Fruit fly (Drosophila melanogaster) whole organism, embryonic: ENCODE results near the gene CG42827.

Experiments used
- Blimp-1 ChIP-seq: fragments of 200-800 bp; sonication (Bioruptor generic); optimal IDR thresholded peaks from 3 replicates; lab custom pipeline; 2018; ENCODE audit warnings: missing biosample characterization, missing genetic modification characterization, mild to moderate bottlenecking, moderate library complexity, missing genetic modification reagents
- CG10321 ChIP-seq: fragments of 200-800 bp; sonication (Bioruptor generic); IDR thresholded peaks from 2 replicates; pipeline ENCODE4 v1.3.6; 2022; ENCODE audit warnings: missing biosample characterization, missing genetic modification characterization
- CG10565 ChIP-seq: fragments of 200-800 bp; sonication (Bioruptor generic); optimal IDR thresholded peaks from 3 replicates; lab custom pipeline; 2016; ENCODE audit warnings: missing biosample characterization, mild to moderate bottlenecking, missing genetic modification characterization
- CG10959 ChIP-seq: fragments of 200-800 bp; sonication (Bioruptor generic); IDR thresholded peaks from 2 replicates; pipeline ENCODE4 v1.3.6; 2022; ENCODE audit warnings: missing biosample characterization, missing genetic modification characterization
- CG13894 ChIP-seq: fragments of 200-800 bp; sonication (Bioruptor generic); optimal IDR thresholded peaks from 3 replicates; lab custom pipeline; 2018; ENCODE audit warnings: missing biosample characterization, mild to moderate bottlenecking, missing genetic modification characterization, moderate library complexity
- CG15479 ChIP-seq: fragments of 200-800 bp; sonication (Bioruptor generic); optimal IDR thresholded peaks from 3 replicates; lab custom pipeline; 2019; ENCODE audit warnings: missing biosample characterization, mild to moderate bottlenecking, missing genetic modification characterization, moderate library complexity
- CG16815 ChIP-seq: fragments of 200-800 bp; sonication (Bioruptor generic); optimal IDR thresholded peaks from 3 replicates; lab custom pipeline; 2017; ENCODE audit warnings: missing biosample characterization, mild to moderate bottlenecking, missing genetic modification characterization
- CG16863 ChIP-seq: fragments of 200-800 bp; sonication (Bioruptor generic); optimal IDR thresholded peaks from 3 replicates; lab custom pipeline; 2016; ENCODE audit warnings: missing biosample characterization, missing genetic modification characterization
- CG18011 ChIP-seq: fragments of 200-800 bp; sonication (Bioruptor generic); optimal IDR thresholded peaks from 2 replicates; lab custom pipeline; 2017; ENCODE audit warnings: missing biosample characterization, missing genetic modification characterization, mild to moderate bottlenecking, moderate library complexity, missing genotype
- CG18476 ChIP-seq: fragments of 200-800 bp; sonication (Bioruptor generic); optimal IDR thresholded peaks from 2 replicates; lab custom pipeline; 2016; ENCODE audit warnings: missing biosample characterization, mild to moderate bottlenecking, missing genetic modification characterization
- CG2129 ChIP-seq: fragments of 200-800 bp; sonication (Bioruptor generic); IDR thresholded peaks from 2 replicates; pipeline ENCODE4 v1.3.6; 2022; ENCODE audit warnings: missing biosample characterization, missing genetic modification characterization; ENCODE audit not compliant: partially characterized antibody
- CG3065 ChIP-seq: fragments of 200-800 bp; sonication (Bioruptor generic); optimal IDR thresholded peaks from 2 replicates; lab custom pipeline; 2016; ENCODE audit warnings: missing biosample characterization, missing genetic modification characterization
- CG3726 ChIP-seq: fragments of 200-800 bp; sonication (Bioruptor generic); IDR thresholded peaks from 3 replicates; pipeline ENCODE4, ENCODE4 v1.3.6; 2022; ENCODE audit warnings: missing biosample characterization, missing genetic modification characterization
- CG43689 ChIP-seq: fragments of 200-800 bp; sonication (Bioruptor generic); IDR thresholded peaks from 2 replicates; pipeline ENCODE4 v1.3.6; 2022; ENCODE audit warnings: missing biosample characterization, missing genetic modification characterization
- CG6854 ChIP-seq: fragments of 200-800 bp; sonication (Bioruptor generic); optimal IDR thresholded peaks from 3 replicates; lab custom pipeline; 2017; ENCODE audit warnings: missing biosample characterization, mild to moderate bottlenecking, missing genetic modification characterization
- CG7786 ChIP-seq: fragments of 200-800 bp; sonication (Bioruptor generic); optimal IDR thresholded peaks from 2 replicates; lab custom pipeline; 2016; ENCODE audit warnings: missing biosample characterization, missing genetic modification characterization
- CG8359 ChIP-seq: fragments of 200-800 bp; sonication (Bioruptor generic); optimal IDR thresholded peaks from 2 replicates; lab custom pipeline; 2017; ENCODE audit warnings: missing biosample characterization, mild to moderate bottlenecking, missing genetic modification characterization, borderline replicate concordance
- CG9797 ChIP-seq: fragments of 200-800 bp; sonication (Bioruptor generic); optimal IDR thresholded peaks from 3 replicates; lab custom pipeline; 2018; ENCODE audit warnings: missing biosample characterization, mild to moderate bottlenecking, missing genetic modification characterization
- E2f1 ChIP-seq: fragments of 200-800 bp; sonication (Bioruptor generic); IDR thresholded peaks from 2 replicates; pipeline ENCODE4 v1.3.6; 2022; ENCODE audit warnings: missing biosample characterization, missing genetic modification characterization
- E2f2 ChIP-seq: fragments of 200-800 bp; sonication (Bioruptor generic); IDR thresholded peaks from 2 replicates; pipeline ENCODE4 v1.3.6; 2022; ENCODE audit warnings: missing biosample characterization, missing genetic modification characterization
- Ets97D ChIP-seq: fragments of 200-800 bp; sonication (Bioruptor generic); optimal IDR thresholded peaks from 3 replicates; lab custom pipeline; 2016; ENCODE audit warnings: missing biosample characterization, missing genetic modification characterization
- HmgZ ChIP-seq: fragments of 200-800 bp; sonication (Bioruptor generic); optimal IDR thresholded peaks from 2 replicates; lab custom pipeline; 2018; ENCODE audit warnings: missing biosample characterization, mild to moderate bottlenecking, missing genetic modification characterization
- Hr3 ChIP-seq: fragments of 200-800 bp; sonication (Bioruptor generic); optimal IDR thresholded peaks from 3 replicates; lab custom pipeline; 2016; ENCODE audit warnings: missing biosample characterization, missing genetic modification characterization
- Hr51 ChIP-seq, 2 experiments: fragments of 200-800 bp; sonication (Bioruptor generic); optimal IDR thresholded peaks; 2 replicates in 1 of 2; 3 replicates in 1 of 2; lab custom pipeline; 2016 to 2018; ENCODE audit warnings: missing biosample characterization in 2 of 2, missing genetic modification characterization in 2 of 2, mild to moderate bottlenecking in 1 of 2, moderate library complexity in 1 of 2
- Lim3 ChIP-seq: fragments of 200-800 bp; sonication (Bioruptor generic); IDR thresholded peaks from 2 replicates; pipeline ENCODE4 v1.3.6; 2022; ENCODE audit warnings: missing biosample characterization, missing genetic modification characterization
- Lpt ChIP-seq: fragments of >200 bp; optimal IDR thresholded peaks from 2 replicates; lab custom pipeline; 2018; ENCODE audit warnings: missing biosample characterization, missing genetic modification characterization
- MTF-1 ChIP-seq: fragments of 200-800 bp; sonication (Bioruptor generic); optimal IDR thresholded peaks from 2 replicates; lab custom pipeline; 2018; ENCODE audit warnings: missing biosample characterization, mild to moderate bottlenecking, missing genetic modification characterization, borderline replicate concordance
- Nf-YA ChIP-seq: fragments of 200-800 bp; sonication (Bioruptor generic); IDR thresholded peaks from 2 replicates; pipeline ENCODE4 v1.3.6; 2022; ENCODE audit warnings: missing biosample characterization, missing genetic modification characterization
- Nf-YC ChIP-seq: fragments of 200-800 bp; optimal IDR thresholded peaks from 3 replicates; lab custom pipeline; 2019; ENCODE audit warnings: missing biosample characterization, mild to moderate bottlenecking, missing genetic modification characterization, moderate library complexity
- NfI ChIP-seq: fragments of 200-800 bp; sonication (Bioruptor generic); optimal IDR thresholded peaks from 3 replicates; lab custom pipeline; 2018; ENCODE audit warnings: missing biosample characterization, mild to moderate bottlenecking, missing genetic modification characterization, moderate library complexity
- Optix ChIP-seq: fragments of 200-800 bp; sonication (Bioruptor generic); IDR thresholded peaks from 3 replicates; pipeline ENCODE4 v1.3.6; 2022; ENCODE audit warnings: missing biosample characterization, missing genetic modification characterization
- TFAM ChIP-seq: fragments of 200-800 bp; sonication (Bioruptor generic); optimal IDR thresholded peaks from 2 replicates; lab custom pipeline; 2017; ENCODE audit warnings: missing biosample characterization, missing genetic modification characterization, inconsistent platforms
- Trl ChIP-seq, 3 experiments: fragments of >200 bp in 2 of 3; fragments of 200-800 bp in 1 of 3; sonication (Bioruptor generic) in 1 of 3; optimal IDR thresholded peaks; 2 replicates in 1 of 3; 3 replicates in 2 of 3; lab custom pipeline; 2016 to 2017; ENCODE audit warnings: missing biosample characterization in 1 of 3, missing genetic modification characterization in 1 of 3
- btn ChIP-seq: fragments of 200-800 bp; sonication (Bioruptor generic); optimal IDR thresholded peaks from 2 replicates; lab custom pipeline; 2016; ENCODE audit warnings: missing biosample characterization, missing genetic modification characterization
- cas ChIP-seq: fragments of 200-800 bp; sonication (Bioruptor generic); IDR thresholded peaks from 2 replicates; pipeline ENCODE4 v1.3.6; 2022; ENCODE audit warnings: missing biosample characterization, missing genetic modification characterization
- crp ChIP-seq, 2 experiments: fragments of 200-800 bp; sonication (Bioruptor generic); optimal IDR thresholded peaks; 2 replicates in 1 of 2; 3 replicates in 1 of 2; lab custom pipeline; 2017; ENCODE audit warnings: missing biosample characterization in 2 of 2, missing genetic modification characterization in 2 of 2, mild to moderate bottlenecking in 1 of 2, moderate library complexity in 1 of 2
- da ChIP-seq: fragments of 200-800 bp; sonication (Bioruptor generic); optimal IDR thresholded peaks from 2 replicates; lab custom pipeline; 2016; ENCODE audit warnings: missing biosample characterization, missing genetic modification characterization
- dati ChIP-seq: fragments of 200-800 bp; sonication (Bioruptor generic); IDR thresholded peaks from 2 replicates; pipeline ENCODE4 v1.3.6; 2022; ENCODE audit warnings: missing biosample characterization, missing genetic modification characterization
- gce ChIP-seq: fragments of 200-800 bp; sonication (Bioruptor generic); IDR thresholded peaks from 3 replicates; pipeline ENCODE4 v1.3.6; 2022; ENCODE audit warnings: missing biosample characterization, missing genetic modification characterization
- gt ChIP-seq: fragments of 200-800 bp; sonication (Bioruptor generic); IDR thresholded peaks from 2 replicates; pipeline ENCODE4 v1.3.6; 2022; ENCODE audit warnings: missing biosample characterization, missing genetic modification characterization
- jumu ChIP-seq: fragments of 200-800 bp; sonication (Bioruptor generic); optimal IDR thresholded peaks from 3 replicates; lab custom pipeline; 2016; ENCODE audit warnings: missing biosample characterization, missing genetic modification characterization
- ken ChIP-seq: fragments of 200-800 bp; sonication (Bioruptor generic); IDR thresholded peaks from 3 replicates; pipeline ENCODE4 v1.3.6; 2022; ENCODE audit warnings: missing biosample characterization, missing genetic modification characterization
- repo ChIP-seq: fragments of 200-800 bp; sonication (Bioruptor generic); optimal IDR thresholded peaks from 2 replicates; lab custom pipeline; 2016; ENCODE audit warnings: missing biosample characterization, missing genetic modification characterization
- sens-2 ChIP-seq: fragments of 200-800 bp; sonication (Bioruptor generic); IDR thresholded peaks from 2 replicates; pipeline ENCODE4 v1.3.6; 2022; ENCODE audit warnings: missing biosample characterization, missing genetic modification characterization
- sisA ChIP-seq: fragments of 200-800 bp; sonication (Bioruptor generic); IDR thresholded peaks from 2 replicates; pipeline ENCODE4 v1.3.6; 2022; ENCODE audit warnings: missing biosample characterization, missing genetic modification characterization
- slou ChIP-seq: fragments of 200-800 bp; sonication (Bioruptor generic); optimal IDR thresholded peaks from 3 replicates; lab custom pipeline; 2016; ENCODE audit warnings: missing biosample characterization, missing genetic modification characterization
- vfl ChIP-seq: fragments of 200-800 bp; sonication (Bioruptor generic); optimal IDR thresholded peaks from 2 replicates; lab custom pipeline; 2016; ENCODE audit warnings: missing biosample characterization, missing genetic modification characterization
- wdn ChIP-seq: fragments of 200-800 bp; sonication (Bioruptor generic); IDR thresholded peaks from 2 replicates; pipeline ENCODE4 v1.3.6; 2022; ENCODE audit warnings: missing biosample characterization, missing genetic modification characterization
- zen ChIP-seq: fragments of 200-800 bp; sonication (Bioruptor generic); optimal IDR thresholded peaks from 3 replicates; lab custom pipeline; 2018; ENCODE audit warnings: missing biosample characterization, mild to moderate bottlenecking, missing genetic modification characterization, moderate library complexity

CG42827 gene

DNA sequence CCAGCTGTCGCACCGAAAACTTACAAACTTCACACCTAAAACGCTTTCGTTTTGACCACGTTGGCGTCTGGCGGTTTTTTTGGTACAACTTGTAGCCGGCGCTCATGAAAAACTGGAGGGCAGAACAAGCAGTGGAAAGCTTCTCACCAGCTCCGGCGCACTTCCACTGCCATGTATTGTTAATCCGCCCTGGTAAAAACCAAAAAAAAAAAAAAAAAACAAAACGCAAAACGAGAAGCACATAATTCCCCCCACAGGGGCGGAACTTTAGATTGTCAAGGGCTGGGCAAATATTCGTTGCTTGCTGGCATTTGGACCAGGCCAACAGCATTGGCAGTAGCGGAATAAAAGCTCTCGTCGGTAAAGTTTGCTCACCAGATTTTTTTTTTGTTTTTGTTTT lies 1.6 kb downstream of the CG42827 start (continued):
- TF ChIP-seq repo (GFP tag; lab: Kevin White, UChicago) (no peak), CG6854 (no peak), MTF-1 (no peak), zen (tag; lab: Kevin White, UChicago) (no peak), Lim3 (GFP tag; lab: Robert Waterston, UW) (no peak), vfl (no peak), Nf-YA (GFP tag; lab: Robert Waterston, UW) (no peak), jumu (no peak), Hr51 (GFP tag; optimal IDR thresholded peaks at IDR 0.05; lab: Kevin White, UChicago) (no peak), Lpt (GFP tag; lab: Kevin White, UChicago) (no peak), E2f2 (GFP tag; lab: Robert Waterston, UW) (0 out of 2 replicates have a peak, but pooled peaks have one; percentile 9), Ets97D (GFP tag; lab: Kevin White, UChicago) (no peak), btn (GFP tag; lab: Kevin White, UChicago) (no peak), Nf-YC (tag; lab: Kevin White, UChicago) (peak; percentile 6), HmgZ (tag; lab: Kevin White, UChicago) (peak; percentile 25), CG8359 (GFP tag; lab: Kevin White, UChicago) (no peak), gce (no peak), CG10321 (GFP tag; lab: Robert Waterston, UW) (no peak), wdn (GFP tag; lab: Robert Waterston, UW) (0 out of 2 replicates have a peak, but pooled peaks have one; percentile 28), Optix (GFP tag; lab: Robert Waterston, UW) (0 out of 3 replicates have a peak, but pooled peaks have one; percentile 7), CG3065 (GFP tag; lab: Kevin White, UChicago) (no peak), crp (GFP tag; optimal IDR thresholded peaks at IDR 0.05; lab: Kevin White, UChicago) (no peak), E2f1 (no peak), Hr3 (GFP tag; lab: Kevin White, UChicago) (no peak), CG2129 (GFP tag; lab: Robert Waterston, UW) (no peak), CG10565 (GFP tag; lab: Kevin White, UChicago) (no peak), sisA (no peak), CG18011 (no peak), CG18476 (no peak), CG13894 (peak; percentile 37), cas (GFP tag; lab: Robert Waterston, UW) (no peak), da (GFP tag; lab: Kevin White, UChicago) (no peak), slou (GFP tag; lab: Kevin White, UChicago) (no peak), CG15479 (no peak), NfI (GFP tag; lab: Kevin White, UChicago) (no peak), TFAM (no peak), dati (GFP tag; lab: Robert Waterston, UW) (no peak), CG43689 (GFP tag; lab: Robert Waterston, UW) (no peak), ken (GFP tag; lab: Robert Waterston, UW) (no peak), CG16863 (no peak), Trl (optimal IDR thresholded peaks at IDR 0.05; lab: Kevin White, UChicago) (no peak), Trl (GFP tag; optimal IDR thresholded peaks at IDR 0.05; lab: Kevin White, UChicago) (no peak), sens-2 (GFP tag; lab: Robert Waterston, UW) (no peak), CG9797 (no peak), CG16815 (no peak), CG3726 (no peak), Blimp-1 (GFP tag; lab: Kevin White, UChicago) (no peak), gt (GFP tag; lab: Robert Waterston, UW) (no peak), CG10959 (no peak), CG7786 (GFP tag; lab: Kevin White, UChicago) (no peak)
